Worm (Caenorhabditis elegans): ENCODE measurements around the gene srsx-38.

Gene srsx-38

DNA sequence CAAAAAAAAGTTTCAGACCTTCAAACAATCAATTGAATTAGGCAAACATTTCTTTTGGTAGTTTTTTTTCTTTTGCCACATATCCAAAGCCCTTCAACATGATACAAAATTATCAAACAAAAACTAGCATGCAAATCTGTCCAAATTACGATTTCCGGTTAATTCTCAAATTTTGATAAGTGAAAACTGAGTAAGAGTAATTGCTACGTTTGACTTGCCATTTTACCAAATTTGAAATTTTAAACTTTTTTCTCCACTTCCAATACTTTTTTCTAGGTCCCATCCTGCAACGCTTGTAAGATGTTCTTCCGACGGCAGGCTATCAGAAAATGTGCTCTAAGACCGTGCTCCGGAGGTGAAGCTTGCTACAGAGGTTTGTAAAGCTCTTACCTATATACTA is 11.2 kb downstream of the srsx-38 start, which contains the start of gene nhr-223:
TSS of gene nhr-223 (plus strand) at position 301 of the 400 bp plus-strand sequence.
- TF ChIP-seq ceh-9 (tag; optimal IDR thresholded peaks at IDR 0.05) (no peak), dmd-4 (tag; optimal IDR thresholded peaks at IDR 0.05; ENCODE audit: borderline replicate concordance) (no peak), pha-4 (tag; optimal IDR thresholded peaks at IDR 0.05) (no peak), nfya-1 (tag; optimal IDR thresholded peaks at IDR 0.05) (no peak), ceh-18 (tag; optimal IDR thresholded peaks at IDR 0.05) (no peak), fkh-6 (tag; optimal IDR thresholded peaks at IDR 0.05) (no peak), ceh-48 (tag; optimal IDR thresholded peaks at IDR 0.05) (no peak), zip-5 (tag; optimal IDR thresholded peaks at IDR 0.05) (no peak), fkh-10 (GFP tag; optimal IDR thresholded peaks at IDR 0.05) (no peak), C38D4.7 (GFP tag; optimal IDR thresholded peaks at IDR 0.05) (no peak), pha-2 (tag; optimal IDR thresholded peaks at IDR 0.05) (no peak), fax-1 (tag; optimal IDR thresholded peaks at IDR 0.05) (no peak), ceh-14 (tag; optimal IDR thresholded peaks at IDR 0.05) (no peak), pat-9 (tag; optimal IDR thresholded peaks at IDR 0.05) (no peak), syd-9 (tag; optimal IDR thresholded peaks at IDR 0.05) (no peak), sox-2 (GFP tag; IDR thresholded peaks at IDR 0.05) (no peak), tbx-7 (tag; optimal IDR thresholded peaks at IDR 0.05) (no peak), ttx-3 (tag; optimal IDR thresholded peaks at IDR 0.05) (no peak), npax-4 (tag; optimal IDR thresholded peaks at IDR 0.05) (no peak), nhr-232 (tag; optimal IDR thresholded peaks at IDR 0.05) (no peak)

DNA sequence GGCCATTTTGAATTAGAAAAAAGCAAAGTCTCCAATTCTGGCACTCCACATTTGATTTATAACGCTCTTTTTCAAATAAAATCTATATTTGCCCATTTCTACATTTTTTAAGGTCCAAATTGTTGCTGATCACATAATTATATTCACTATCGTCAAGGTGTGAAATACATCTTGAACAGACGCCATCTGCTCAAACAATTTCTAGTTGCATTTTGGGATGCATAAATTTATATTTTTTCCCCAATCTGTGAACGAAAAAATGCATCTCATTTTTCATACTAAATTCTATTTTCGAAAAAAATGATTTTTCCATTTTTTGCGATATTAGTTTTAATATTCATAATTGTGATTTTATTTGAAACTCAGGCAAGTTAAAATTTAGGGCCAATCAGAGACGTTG is 14.1 kb downstream of the srsx-38 start, which contains the start of gene T26E4.7:
TSS of gene T26E4.7 (plus strand) at position 301 of the 400 bp plus-strand sequence.
- no peak for TF ChIP-seq unc-55 (GFP tag; optimal IDR thresholded peaks at IDR 0.05)
- TF ChIP-seq unc-42 (tag; optimal IDR thresholded peaks at IDR 0.05), result no peak

DNA sequence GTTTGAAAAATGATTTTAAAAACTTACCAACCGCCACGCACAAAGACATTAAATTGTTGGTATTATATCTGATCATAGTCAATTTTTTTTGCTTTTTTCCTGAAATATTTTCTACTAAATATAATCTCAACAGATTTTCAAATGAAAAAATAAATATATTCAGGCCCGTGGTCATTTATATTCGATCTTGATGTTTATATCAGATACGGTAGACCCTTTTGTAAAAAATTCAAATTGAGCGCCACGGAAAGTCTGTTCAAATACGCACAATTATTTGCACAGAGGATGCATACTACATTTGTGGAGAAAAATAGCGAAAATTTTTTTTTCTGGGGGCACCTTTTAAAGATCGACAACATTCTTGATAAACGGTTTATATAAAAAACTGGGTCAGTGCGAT is 14.9 kb downstream of the srsx-38 start, which contains the start of gene T26E4.4:
TSS of gene T26E4.4 (minus strand) at position 101 of the 400 bp plus-strand sequence.
- no peak for TF ChIP-seq ref-2 (tag; optimal IDR thresholded peaks at IDR 0.05)
- no peak for TF ChIP-seq nhr-11 (tag; optimal IDR thresholded peaks at IDR 0.05)
- TF ChIP-seq unc-3 (GFP tag; conservative IDR thresholded peaks at IDR 0.05), result no peak
- TF ChIP-seq unc-3 (tag; optimal IDR thresholded peaks at IDR 0.05), result no peak
- no peak for TF ChIP-seq ceh-2 (tag; optimal IDR thresholded peaks at IDR 0.05)
- TF ChIP-seq fax-1 (tag; optimal IDR thresholded peaks at IDR 0.05), result no peak
- no peak for TF ChIP-seq ahr-1 (tag; optimal IDR thresholded peaks at IDR 0.05)
- no peak for TF ChIP-seq ceh-34 (tag; optimal IDR thresholded peaks at IDR 0.05)
- no peak for TF ChIP-seq lim-6 (tag; optimal IDR thresholded peaks at IDR 0.05)
- TF ChIP-seq pros-1 (tag; optimal IDR thresholded peaks at IDR 0.05), result no peak
- TF ChIP-seq syd-9 (tag; optimal IDR thresholded peaks at IDR 0.05), result no peak
- no peak for TF ChIP-seq elt-4 (tag; optimal IDR thresholded peaks at IDR 0.05)
- no peak for TF ChIP-seq dmd-4 (tag; optimal IDR thresholded peaks at IDR 0.05; ENCODE audit: borderline replicate concordance)
- no peak for TF ChIP-seq nhr-232 (tag; optimal IDR thresholded peaks at IDR 0.05)

DNA sequence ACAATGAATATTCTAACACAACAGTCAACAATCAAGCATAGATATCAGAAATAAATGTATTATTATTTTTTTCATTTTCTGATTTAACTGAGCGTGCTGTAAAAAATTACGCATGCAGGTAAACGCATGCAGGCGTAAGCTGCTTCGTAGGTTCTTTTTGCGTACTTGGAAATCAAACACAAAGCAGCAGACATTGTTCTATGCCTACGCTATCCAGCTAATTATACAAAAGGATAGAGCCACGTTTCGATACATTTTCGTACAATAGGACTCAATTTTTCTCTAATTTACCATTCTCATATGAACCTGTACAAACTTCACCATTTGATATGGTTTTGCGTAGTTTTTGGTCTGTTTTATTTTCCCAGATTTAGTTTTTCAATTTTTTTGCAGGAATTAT is 24.8 kb downstream of the srsx-38 start, which contains the start of gene T26E4.3:
TSS of gene T26E4.3 (plus strand) at position 301 of the 400 bp plus-strand sequence.
- TF ChIP-seq unc-3 (GFP tag; conservative IDR thresholded peaks at IDR 0.05), result no peak
- no peak for TF ChIP-seq unc-3 (tag; optimal IDR thresholded peaks at IDR 0.05)
- TF ChIP-seq sdc-2 (tag; optimal IDR thresholded peaks at IDR 0.05), result no peak
- TF ChIP-seq ceh-48 (tag; optimal IDR thresholded peaks at IDR 0.05), result no peak
- TF ChIP-seq ceh-30 (tag; optimal IDR thresholded peaks at IDR 0.05), result no peak
- TF ChIP-seq C38D4.7 (GFP tag; optimal IDR thresholded peaks at IDR 0.05), result no peak
- no peak for TF ChIP-seq ceh-22 (tag; optimal IDR thresholded peaks at IDR 0.05)
- TF ChIP-seq unc-42 (tag; optimal IDR thresholded peaks at IDR 0.05), result no peak
- no peak for TF ChIP-seq sox-4 (tag; optimal IDR thresholded peaks at IDR 0.05)

Measured in whole organism, late embryonic.